Fruit fly (Drosophila melanogaster) whole organism, embryonic: ENCODE data around the gene SmydA-9.

Experiments
- BEAF-32 ChIP-seq: fragments of 200-800 bp; sonication (Bioruptor generic); optimal IDR thresholded peaks from 3 replicates; lab custom pipeline; 2017; ENCODE audit warnings: missing biosample characterization, missing genetic modification characterization, mild to moderate bottlenecking, moderate library complexity, missing genetic modification reagents
- C15 ChIP-seq: fragments of 200-800 bp; sonication (Bioruptor generic); IDR thresholded peaks from 3 replicates; pipeline ENCODE4 v1.3.6; 2022; ENCODE audit warnings: missing biosample characterization, missing genetic modification characterization
- CG10209 ChIP-seq: fragments of 200-800 bp; sonication (Bioruptor generic); optimal IDR thresholded peaks from 3 replicates; lab custom pipeline; 2017; ENCODE audit warnings: missing biosample characterization, mild to moderate bottlenecking, missing genetic modification characterization, missing genetic modification reagents
- CG13287 ChIP-seq: fragments of 200-800 bp; sonication (Bioruptor generic); IDR thresholded peaks from 2 replicates; pipeline ENCODE4 v1.3.6; 2022; ENCODE audit warnings: missing biosample characterization, missing genetic modification characterization; ENCODE audit not compliant: partially characterized antibody
- CG15514 ChIP-seq: fragments of 200-800 bp; sonication (Bioruptor generic); optimal IDR thresholded peaks from 3 replicates; lab custom pipeline; 2017; ENCODE audit warnings: missing biosample characterization, missing genetic modification characterization, mild to moderate bottlenecking, moderate library complexity, missing genetic modification reagents
- CG1603 ChIP-seq: fragments of 200-800 bp; sonication (Bioruptor generic); optimal IDR thresholded peaks from 2 replicates; lab custom pipeline; 2019; ENCODE audit warnings: missing biosample characterization, mild to moderate bottlenecking, missing genetic modification characterization, moderate library complexity
- CG2202 ChIP-seq: fragments of 200-800 bp; sonication (Bioruptor generic); optimal IDR thresholded peaks from 2 replicates; lab custom pipeline; 2018; ENCODE audit warnings: missing biosample characterization, mild to moderate bottlenecking, missing genetic modification characterization
- CG34224 ChIP-seq: fragments of 200-800 bp; sonication (Bioruptor generic); IDR thresholded peaks from 3 replicates; pipeline ENCODE4 v1.3.6; 2022; ENCODE audit warnings: missing biosample characterization, missing genetic modification characterization; ENCODE audit not compliant: partially characterized antibody
- CG3847 ChIP-seq: fragments of 200-800 bp; sonication (Bioruptor generic); IDR thresholded peaks from 2 replicates; pipeline ENCODE4 v1.3.6; 2022; ENCODE audit warnings: missing biosample characterization, missing genetic modification characterization
- CG3995 ChIP-seq: fragments of 200-800 bp; sonication (Bioruptor generic); optimal IDR thresholded peaks from 3 replicates; lab custom pipeline; 2016; ENCODE audit warnings: missing biosample characterization, missing genetic modification characterization
- CG42726 ChIP-seq: fragments of 200-800 bp; sonication (Bioruptor generic); IDR thresholded peaks from 2 replicates; pipeline ENCODE4 v1.3.6; 2022; ENCODE audit warnings: missing biosample characterization, missing genetic modification characterization; ENCODE audit not compliant: partially characterized antibody
- CG6254 ChIP-seq: fragments of 200-800 bp; sonication (Bioruptor generic); optimal IDR thresholded peaks from 3 replicates; lab custom pipeline; 2017; ENCODE audit warnings: mild to moderate bottlenecking, missing biosample characterization, missing genetic modification reagents, missing genetic modification characterization
- CG7271 ChIP-seq: fragments of 200-800 bp; sonication (Bioruptor generic); optimal IDR thresholded peaks from 2 replicates; lab custom pipeline; 2018; ENCODE audit warnings: missing biosample characterization, mild to moderate bottlenecking, missing genetic modification characterization, moderate library complexity
- CG8924 ChIP-seq: fragments of 200-800 bp; optimal IDR thresholded peaks from 3 replicates; lab custom pipeline; 2019; ENCODE audit warnings: missing biosample characterization, mild to moderate bottlenecking, missing genetic modification characterization, moderate library complexity
- CG9797 ChIP-seq: fragments of 200-800 bp; sonication (Bioruptor generic); optimal IDR thresholded peaks from 3 replicates; lab custom pipeline; 2018; ENCODE audit warnings: missing biosample characterization, mild to moderate bottlenecking, missing genetic modification characterization
- Camta ChIP-seq: fragments of 200-800 bp; sonication (Bioruptor generic); optimal IDR thresholded peaks from 2 replicates; lab custom pipeline; 2016; ENCODE audit warnings: missing biosample characterization, missing genetic modification characterization
- CrebB ChIP-seq: fragments of 200-800 bp; sonication (Bioruptor generic); optimal IDR thresholded peaks from 3 replicates; lab custom pipeline; 2018; ENCODE audit warnings: missing biosample characterization, mild to moderate bottlenecking, missing genetic modification characterization
- Doc3 ChIP-seq: fragments of 200-800 bp; sonication (Bioruptor generic); IDR thresholded peaks from 3 replicates; pipeline ENCODE4 v1.3.6; 2022; ENCODE audit warnings: missing biosample characterization, missing genetic modification characterization; ENCODE audit not compliant: partially characterized antibody
- Dref ChIP-seq: fragments of 200-800 bp; sonication (Bioruptor generic); IDR thresholded peaks from 2 replicates; pipeline ENCODE4 v1.3.6; 2022; ENCODE audit warnings: missing biosample characterization, missing genetic modification characterization
- H2.0 ChIP-seq: fragments of 200-800 bp; sonication (Bioruptor generic); IDR thresholded peaks from 2 replicates; pipeline ENCODE4 v1.3.6; 2022; ENCODE audit warnings: missing biosample characterization, missing genetic modification characterization
- HLH4C ChIP-seq: fragments of 200-800 bp; sonication (Bioruptor generic); IDR thresholded peaks from 3 replicates; pipeline ENCODE4 v1.3.6; 2022; ENCODE audit warnings: missing biosample characterization, missing genetic modification characterization; ENCODE audit not compliant: partially characterized antibody
- Hr51 ChIP-seq, 2 experiments: fragments of 200-800 bp; sonication (Bioruptor generic); optimal IDR thresholded peaks; 2 replicates in 1 of 2; 3 replicates in 1 of 2; lab custom pipeline; 2016 to 2018; ENCODE audit warnings: missing biosample characterization in 2 of 2, missing genetic modification characterization in 2 of 2, mild to moderate bottlenecking in 1 of 2, moderate library complexity in 1 of 2
- Kr ChIP-seq: fragments of 200-800 bp; sonication (Bioruptor generic); optimal IDR thresholded peaks from 2 replicates; lab custom pipeline; 2017; ENCODE audit warnings: missing biosample characterization, mild to moderate bottlenecking, missing genetic modification characterization
- MESR4 ChIP-seq: fragments of 200-800 bp; sonication (Bioruptor generic); optimal IDR thresholded peaks from 2 replicates; lab custom pipeline; 2018; ENCODE audit warnings: missing biosample characterization, mild to moderate bottlenecking, missing genetic modification characterization, moderate library complexity
- Myb ChIP-seq: fragments of 200-800 bp; sonication (Bioruptor generic); optimal IDR thresholded peaks from 2 replicates; lab custom pipeline; 2016; ENCODE audit warnings: missing biosample characterization, missing genetic modification characterization
- Rfx ChIP-seq: fragments of 200-800 bp; sonication (Bioruptor generic); IDR thresholded peaks from 2 replicates; pipeline ENCODE4 v1.3.6; 2022; ENCODE audit warnings: missing biosample characterization, missing genetic modification characterization
- Sry-δ ChIP-seq: fragments of 200-800 bp; sonication (Bioruptor generic); optimal IDR thresholded peaks from 2 replicates; lab custom pipeline; 2016; ENCODE audit warnings: missing biosample characterization, missing genetic modification characterization
- ab ChIP-seq: fragments of 200-800 bp; sonication (Bioruptor generic); optimal IDR thresholded peaks from 2 replicates; lab custom pipeline; 2016; ENCODE audit warnings: missing biosample characterization, missing genetic modification characterization
- ac ChIP-seq: fragments of 200-800 bp; sonication (Bioruptor generic); optimal IDR thresholded peaks from 3 replicates; lab custom pipeline; 2017; ENCODE audit warnings: missing biosample characterization, mild to moderate bottlenecking, missing genetic modification characterization
- amos ChIP-seq: fragments of 200-800 bp; sonication (Bioruptor generic); IDR thresholded peaks from 2 replicates; pipeline ENCODE4 v1.3.6; 2022; ENCODE audit warnings: missing biosample characterization, missing genetic modification characterization; ENCODE audit not compliant: partially characterized antibody
- ato ChIP-seq: fragments of 200-800 bp; sonication (Bioruptor generic); IDR thresholded peaks from 2 replicates; pipeline ENCODE4 v1.3.6; 2022; ENCODE audit warnings: missing biosample characterization, missing genetic modification characterization; ENCODE audit not compliant: partially characterized antibody
- bbx ChIP-seq: fragments of 200-800 bp; sonication (Bioruptor generic); IDR thresholded peaks from 2 replicates; pipeline ENCODE4 v1.3.6; 2022; ENCODE audit warnings: missing biosample characterization, missing genetic modification characterization; ENCODE audit not compliant: partially characterized antibody
- crp ChIP-seq, 2 experiments: fragments of 200-800 bp; sonication (Bioruptor generic); optimal IDR thresholded peaks; 2 replicates in 1 of 2; 3 replicates in 1 of 2; lab custom pipeline; 2017; ENCODE audit warnings: missing biosample characterization in 2 of 2, missing genetic modification characterization in 2 of 2, mild to moderate bottlenecking in 1 of 2, moderate library complexity in 1 of 2
- dimm ChIP-seq: fragments of 200-800 bp; sonication (Bioruptor generic); IDR thresholded peaks from 2 replicates; pipeline ENCODE4 v1.3.6; 2022; ENCODE audit warnings: missing biosample characterization, missing genetic modification characterization
- emc ChIP-seq: fragments of 200-800 bp; sonication (Bioruptor generic); optimal IDR thresholded peaks from 2 replicates; lab custom pipeline; 2016; ENCODE audit warnings: missing biosample characterization, missing genetic modification characterization
- hbn ChIP-seq: fragments of 200-800 bp; sonication (Bioruptor generic); IDR thresholded peaks from 2 replicates; pipeline ENCODE4 v1.3.6; 2022; ENCODE audit warnings: missing biosample characterization, missing genetic modification characterization; ENCODE audit not compliant: partially characterized antibody
- inv ChIP-seq: fragments of 200-800 bp; sonication (Bioruptor generic); IDR thresholded peaks from 2 replicates; pipeline ENCODE4 v1.3.6; 2022; ENCODE audit warnings: missing biosample characterization, missing genetic modification characterization; ENCODE audit not compliant: partially characterized antibody
- jing ChIP-seq: fragments of 200-800 bp; sonication (Bioruptor generic); optimal IDR thresholded peaks from 2 replicates; lab custom pipeline; 2018; ENCODE audit warnings: missing biosample characterization, mild to moderate bottlenecking, missing genetic modification characterization
- lov ChIP-seq, 2 experiments: fragments of 200-800 bp in 1 of 2; fragments of >200 bp in 1 of 2; sonication (Bioruptor generic) in 1 of 2; IDR thresholded peaks in 1 of 2; optimal IDR thresholded peaks in 1 of 2; 2 replicates in 1 of 2; 3 replicates in 1 of 2; pipeline versions ENCODE4 v1.3.6 to Lab custom; 2017 to 2022; ENCODE audit warnings: missing biosample characterization in 1 of 2, missing genetic modification characterization in 1 of 2
- luna ChIP-seq: fragments of 200-800 bp; sonication (Bioruptor generic); optimal IDR thresholded peaks from 2 replicates; lab custom pipeline; 2016; ENCODE audit warnings: missing biosample characterization, missing genetic modification characterization
- nmo ChIP-seq: fragments of 200-800 bp; sonication (Bioruptor generic); optimal IDR thresholded peaks from 2 replicates; lab custom pipeline; 2018; ENCODE audit warnings: missing biosample characterization, mild to moderate bottlenecking, missing genetic modification characterization, moderate library complexity
- pzg ChIP-seq: fragments of 200-800 bp; sonication (Bioruptor generic); optimal IDR thresholded peaks from 3 replicates; lab custom pipeline; 2018; ENCODE audit warnings: missing biosample characterization, mild to moderate bottlenecking, missing genetic modification characterization, moderate library complexity
- row ChIP-seq: fragments of 200-800 bp; sonication (Bioruptor generic); IDR thresholded peaks from 3 replicates; pipeline ENCODE4 v1.3.6; 2022; ENCODE audit warnings: missing biosample characterization, missing genetic modification characterization
- sna ChIP-seq: fragments of 200-800 bp; sonication (Bioruptor generic); IDR thresholded peaks from 2 replicates; pipeline ENCODE4 v1.3.6; 2022; ENCODE audit warnings: missing biosample characterization, missing genetic modification characterization; ENCODE audit not compliant: partially characterized antibody
- stwl ChIP-seq: fragments of 200-800 bp; sonication (Bioruptor generic); optimal IDR thresholded peaks from 3 replicates; lab custom pipeline; 2018; ENCODE audit warnings: missing biosample characterization, mild to moderate bottlenecking, missing genetic modification characterization, moderate library complexity
- sug ChIP-seq: fragments of 200-800 bp; optimal IDR thresholded peaks from 2 replicates; lab custom pipeline; 2019; ENCODE audit warnings: missing biosample characterization, mild to moderate bottlenecking, missing genetic modification characterization, moderate library complexity
- tna ChIP-seq: fragments of 200-800 bp; sonication (Bioruptor generic); IDR thresholded peaks from 2 replicates; pipeline ENCODE4 v1.3.6; 2022; ENCODE audit warnings: missing biosample characterization, missing genetic modification characterization; ENCODE audit not compliant: partially characterized antibody
- wor ChIP-seq: fragments of 200-800 bp; sonication (Bioruptor generic); IDR thresholded peaks from 2 replicates; pipeline ENCODE4 v1.3.6; 2022; ENCODE audit warnings: missing biosample characterization, missing genetic modification characterization

Gene SmydA-9

dm6 chrX:9159736-9160135 lies 51.0 kb downstream of the SmydA-9 start, which contains the start of gene NdufA3 (continued):
- TF ChIP-seq wor (GFP tag; lab: Robert Waterston, UW), result no peak
- no peak for TF ChIP-seq C15 (GFP tag; lab: Robert Waterston, UW)
- no peak for TF ChIP-seq jing (GFP tag; lab: Kevin White, UChicago)
- TF ChIP-seq CG34224 (GFP tag; lab: Robert Waterston, UW), result peak; percentile 86; the same call in 2 of the 3 replicates
- TF ChIP-seq Dref (GFP tag; lab: Robert Waterston, UW), result peak; percentile 84
- TF ChIP-seq luna (GFP tag; lab: Kevin White, UChicago), result no peak
- peak; percentile 78 for TF ChIP-seq HLH4C (GFP tag; lab: Robert Waterston, UW)
- TF ChIP-seq CrebB (tag; lab: Kevin White, UChicago), result no peak
- no peak for TF ChIP-seq CG8924 (tag; lab: Kevin White, UChicago)
- no peak for TF ChIP-seq H2.0 (GFP tag; lab: Robert Waterston, UW)
- TF ChIP-seq CG7271 (tag; lab: Kevin White, UChicago), result no peak
- TF ChIP-seq CG15514 (GFP tag; lab: Kevin White, UChicago), result peak; percentile 18
- peak; percentile 25 for TF ChIP-seq CG9797 (GFP tag; lab: Kevin White, UChicago)
- peak; percentile 23 for TF ChIP-seq stwl (tag; lab: Kevin White, UChicago)
- TF ChIP-seq nmo, result peak; percentile 5
- TF ChIP-seq hbn (GFP tag; lab: Robert Waterston, UW), result peak; percentile 81
- no peak for TF ChIP-seq CG10209 (GFP tag; lab: Kevin White, UChicago)
- peak; percentile 26 for TF ChIP-seq CG1603 (tag; lab: Kevin White, UChicago)
- no peak for TF ChIP-seq CG6254 (GFP tag; lab: Kevin White, UChicago)
- no peak for TF ChIP-seq ac
- TF ChIP-seq amos (GFP tag; lab: Robert Waterston, UW), result peak; percentile 89
- TF ChIP-seq Myb (GFP tag; lab: Kevin White, UChicago), result peak; percentile 16
- TF ChIP-seq CG2202 (tag; lab: Kevin White, UChicago), result no peak
- TF ChIP-seq lov (optimal IDR thresholded peaks at IDR 0.05; lab: Kevin White, UChicago), result no peak
- TF ChIP-seq lov (GFP tag; IDR thresholded peaks at IDR 0.05; lab: Robert Waterston, UW), result no peak
- peak; percentile 67; the same call in 1 of the 2 replicates for TF ChIP-seq ato (GFP tag; lab: Robert Waterston, UW)
- peak; percentile 20; the same call in 1 of the 2 replicates for TF ChIP-seq Rfx (GFP tag; lab: Robert Waterston, UW)
- peak; percentile 67 for TF ChIP-seq row (GFP tag; lab: Robert Waterston, UW)
- TF ChIP-seq emc (GFP tag; lab: Kevin White, UChicago), result no peak
- peak; percentile 66 for TF ChIP-seq inv (GFP tag; lab: Robert Waterston, UW)
- peak; percentile 62 for TF ChIP-seq pzg (GFP tag; lab: Kevin White, UChicago)
- peak; percentile 82 for TF ChIP-seq BEAF-32 (GFP tag; lab: Kevin White, UChicago)
- TF ChIP-seq CG13287 (GFP tag; lab: Robert Waterston, UW), result peak; percentile 83
- peak; percentile 62 for TF ChIP-seq Doc3 (GFP tag; lab: Robert Waterston, UW)
- TF ChIP-seq sna (GFP tag; lab: Robert Waterston, UW), result peak; percentile 77
- TF ChIP-seq CG3995, result peak; percentile 85
- peak; percentile 77 for TF ChIP-seq MESR4 (GFP tag; lab: Kevin White, UChicago)
- TF ChIP-seq tna (GFP tag; lab: Robert Waterston, UW), result peak; percentile 71
- TF ChIP-seq CG42726, result peak; percentile 73; the same call in 1 of the 2 replicates
- TF ChIP-seq Kr (GFP tag; lab: Kevin White, UChicago), result no peak
- no peak for TF ChIP-seq ab
- TF ChIP-seq CG3847 (GFP tag; lab: Robert Waterston, UW), result 0 out of 2 replicates have a peak, but pooled peaks have one; percentile 5
- no peak for TF ChIP-seq Hr51 (GFP tag; optimal IDR thresholded peaks at IDR 0.05; lab: Kevin White, UChicago)
- no peak for TF ChIP-seq dimm (GFP tag; lab: Robert Waterston, UW)
- TF ChIP-seq crp (GFP tag; optimal IDR thresholded peaks at IDR 0.05; lab: Kevin White, UChicago), result peak; percentile 3 to 87
- peak; percentile 31 for TF ChIP-seq sug (tag; lab: Kevin White, UChicago)
- TF ChIP-seq Sry-δ (GFP tag; lab: Kevin White, UChicago), result peak; percentile 86
- peak; percentile 83 for TF ChIP-seq bbx (GFP tag; lab: Robert Waterston, UW)
- no peak for TF ChIP-seq Camta
